Comparison of ENCODE assay signal across 1 fruit fly cellular context in the genomic region with DNA sequence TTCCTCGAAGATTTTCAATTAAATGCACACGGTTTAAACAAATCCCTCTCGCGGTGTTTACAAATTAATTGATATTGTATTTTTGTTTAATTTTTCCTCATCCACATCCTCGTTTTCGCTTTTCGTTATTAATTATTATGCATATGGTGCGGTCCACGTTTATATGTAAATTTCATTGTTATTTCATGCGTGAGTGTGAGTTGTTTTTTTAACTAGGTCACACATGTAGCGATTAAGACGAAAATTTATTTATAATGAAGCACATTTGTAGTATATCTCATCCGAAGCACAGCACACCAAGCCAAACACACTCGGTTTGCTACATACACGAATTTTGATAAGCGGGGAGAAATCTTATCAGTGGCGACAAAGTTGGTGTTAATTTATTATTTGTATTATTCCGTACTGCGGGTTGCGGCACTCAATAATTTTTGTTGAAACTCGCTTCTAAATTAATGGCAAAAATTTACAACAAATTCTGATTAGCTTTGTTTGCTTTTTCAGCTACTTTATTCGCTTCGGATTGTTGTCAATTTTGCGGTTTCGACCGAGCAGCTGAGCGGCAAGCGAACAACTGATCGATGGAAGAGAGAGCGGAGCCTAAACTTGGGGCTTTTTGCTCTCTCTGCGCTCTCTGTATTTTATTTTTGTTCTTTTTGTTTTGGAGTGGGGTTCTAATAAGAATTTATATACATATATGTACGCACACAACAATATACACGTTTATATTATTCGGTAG.
TF ChIP-seq lines count a peak whose summit lies in the region.

No protein-coding gene starts in this region.

TF ChIP-seq in whole organism, embryonic, 481 proteins besides CTCF, POLR2A, EP300 and RAD21 (continued from another document):
- TF ChIP-seq Med (GFP tag; lab: Kevin White, UChicago) (peak; percentile 77), CG11093 (GFP tag; IDR thresholded peaks at IDR 0.05; lab: Robert Waterston, UW) (no peak), Neu2 (GFP tag; optimal IDR thresholded peaks at IDR 0.05; lab: Kevin White, UChicago; ENCODE audit: borderline replicate concordance) (no peak), CG2889 (GFP tag; IDR thresholded peaks at IDR 0.05; lab: Robert Waterston, UW) (no peak), CG34422 (GFP tag; IDR thresholded peaks at IDR 0.05; lab: Robert Waterston, UW) (no peak; the same call in 2 of the 3 replicates), p53 (GFP tag; optimal IDR thresholded peaks at IDR 0.05; lab: Kevin White, UChicago) (no peak), dmrt11E (tag; optimal IDR thresholded peaks at IDR 0.05; lab: Kevin White, UChicago) (no peak), ranshi (GFP tag; IDR thresholded peaks at IDR 0.05; lab: Robert Waterston, UW) (no peak), tio (GFP tag; optimal IDR thresholded peaks at IDR 0.05; lab: Kevin White, UChicago) (no peak), NfI (GFP tag; optimal IDR thresholded peaks at IDR 0.05; lab: Kevin White, UChicago) (no peak), Myb (GFP tag; optimal IDR thresholded peaks at IDR 0.05; lab: Kevin White, UChicago) (no peak), CG17359 (tag; optimal IDR thresholded peaks at IDR 0.05; lab: Kevin White, UChicago) (peak; percentile 23), sens (GFP tag; lab: Kevin White, UChicago) (peak; percentile 52), CG4730 (GFP tag; IDR thresholded peaks at IDR 0.05; lab: Robert Waterston, UW) (no peak), CG18262 (tag; optimal IDR thresholded peaks at IDR 0.05; lab: Kevin White, UChicago) (no peak), crol (GFP tag; IDR thresholded peaks at IDR 0.05; lab: Robert Waterston, UW) (no peak), wek (GFP tag; optimal IDR thresholded peaks at IDR 0.05; lab: Kevin White, UChicago) (peak; percentile 15), CG11695 (GFP tag; IDR thresholded peaks at IDR 0.05; lab: Robert Waterston, UW) (no peak), yki (optimal IDR thresholded peaks at IDR 0.05; lab: Kevin White, UChicago) (peak; percentile 35), emc (GFP tag; optimal IDR thresholded peaks at IDR 0.05; lab: Kevin White, UChicago) (no peak), CG6689 (GFP tag; IDR thresholded peaks at IDR 0.05; lab: Robert Waterston, UW) (no peak), CG17802 (tag; optimal IDR thresholded peaks at IDR 0.05; lab: Kevin White, UChicago) (no peak), exex (tag; optimal IDR thresholded peaks at IDR 0.05; lab: Kevin White, UChicago) (peak; percentile 93), cwo (GFP tag; optimal IDR thresholded peaks at IDR 0.05; lab: Kevin White, UChicago) (peak; percentile 58), fd96Cb (tag; optimal IDR thresholded peaks at IDR 0.05; lab: Kevin White, UChicago) (no peak), Hmr (GFP tag; optimal IDR thresholded peaks at IDR 0.05; lab: Kevin White, UChicago) (peak; percentile 37), sc (optimal IDR thresholded peaks at IDR 0.05; lab: Kevin White, UChicago) (no peak), sc (GFP tag; optimal IDR thresholded peaks at IDR 0.05; lab: Kevin White, UChicago) (no peak), CG13624 (GFP tag; optimal IDR thresholded peaks at IDR 0.05; lab: Kevin White, UChicago) (no peak), Awh (GFP tag; IDR thresholded peaks at IDR 0.05; lab: Robert Waterston, UW) (no peak), gfzf (GFP tag; optimal IDR thresholded peaks at IDR 0.05; lab: Kevin White, UChicago) (no peak), abd-A (tag; optimal IDR thresholded peaks at IDR 0.05; lab: Kevin White, UChicago) (peak; percentile 86), CG15269 (tag; optimal IDR thresholded peaks at IDR 0.05; lab: Kevin White, UChicago) (no peak), CG34224 (GFP tag; IDR thresholded peaks at IDR 0.05; lab: Robert Waterston, UW; ENCODE audit: partially characterized antibody) (peak; percentile 18; the same call in 1 of the 3 replicates), CG17912 (GFP tag; optimal IDR thresholded peaks at IDR 0.05; lab: Kevin White, UChicago) (no peak), NC2α (GFP tag; optimal IDR thresholded peaks at IDR 0.05; lab: Kevin White, UChicago) (no peak), tna (GFP tag; IDR thresholded peaks at IDR 0.05; lab: Robert Waterston, UW; ENCODE audit: partially characterized antibody) (peak; percentile 13; the same call in 1 of the 2 replicates), MESR4 (GFP tag; optimal IDR thresholded peaks at IDR 0.05; lab: Kevin White, UChicago) (no peak), CG7987 (GFP tag; optimal IDR thresholded peaks at IDR 0.05; lab: Kevin White, UChicago) (no peak), Deaf1 (tag; optimal IDR thresholded peaks at IDR 0.05; lab: Kevin White, UChicago) (peak; percentile 14), odd (GFP tag; optimal IDR thresholded peaks at IDR 0.05; lab: Kevin White, UChicago) (no peak), chm (GFP tag; IDR thresholded peaks at IDR 0.05; lab: Robert Waterston, UW) (peak; percentile 27; the same call in 1 of the 2 replicates), CG11696 (GFP tag; IDR thresholded peaks at IDR 0.05; lab: Robert Waterston, UW) (no peak), bowl (GFP tag; IDR thresholded peaks at IDR 0.05; lab: Robert Waterston, UW) (no peak), ase (GFP tag; IDR thresholded peaks at IDR 0.05; lab: Robert Waterston, UW) (no peak), Hey (tag; optimal IDR thresholded peaks at IDR 0.05; lab: Kevin White, UChicago) (no peak), lab (GFP tag; optimal IDR thresholded peaks at IDR 0.05; lab: Kevin White, UChicago) (peak; percentile 55), aop (GFP tag; IDR thresholded peaks at IDR 0.05; lab: Robert Waterston, UW) (no peak), pho (GFP tag; optimal IDR thresholded peaks at IDR 0.05; lab: Kevin White, UChicago) (no peak), eve (GFP tag; optimal IDR thresholded peaks at IDR 0.05; lab: Kevin White, UChicago) (peak in 1 of 2 experiments; percentile 78), ems (GFP tag; optimal IDR thresholded peaks at IDR 0.05; lab: Kevin White, UChicago) (no peak), lbe (GFP tag; optimal IDR thresholded peaks at IDR 0.05; lab: Kevin White, UChicago) (peak; percentile 21), pb (GFP tag; optimal IDR thresholded peaks at IDR 0.05; lab: Kevin White, UChicago) (no peak), Hand (GFP tag; optimal IDR thresholded peaks at IDR 0.05; lab: Kevin White, UChicago) (no peak), fu2 (GFP tag; optimal IDR thresholded peaks at IDR 0.05; lab: Kevin White, UChicago) (no peak), oc (tag; optimal IDR thresholded peaks at IDR 0.05; lab: Kevin White, UChicago) (no peak), nerfin-2 (GFP tag; IDR thresholded peaks at IDR 0.05; lab: Robert Waterston, UW; ENCODE audit: partially characterized antibody) (no peak), twi (tag; optimal IDR thresholded peaks at IDR 0.05; lab: Kevin White, UChicago) (peak; percentile 46), Eip74EF (GFP tag; optimal IDR thresholded peaks at IDR 0.05; lab: Kevin White, UChicago) (no peak)
